Worm (Caenorhabditis elegans): ENCODE measurements around the gene T01G5.7.
"Not testable (repeated sequence)": the region's sequence is repeated elsewhere in the genome, so short reads cannot be mapped to it uniquely, and the experiment has no call there.

The T01G5.7 gene

ce11 chrV:15119517-15119916 lies 7.8 kb downstream of the T01G5.7 start, which contains the start of gene flor-1:
Gene flor-1, minus strand, starts transcription at chrV:15119617.
- TF ChIP-seq F22D6.2 (tag; optimal IDR thresholded peaks at IDR 0.05) (no peak), Y79H2A.3 (GFP tag; conservative IDR thresholded peaks at IDR 0.05) (no peak), snpc-1.3 (tag; optimal IDR thresholded peaks at IDR 0.05; ENCODE audit: insufficient read depth) (no peak), ekl-4 (GFP tag; IDR thresholded peaks at IDR 0.05) (no peak), attf-3 (GFP tag; conservative IDR thresholded peaks at IDR 0.05) (no peak), Y53G8AR.9 (GFP tag; conservative IDR thresholded peaks at IDR 0.05) (no peak), bed-2 (GFP tag; IDR thresholded peaks at IDR 0.05) (no peak), pha-4 (tag; optimal IDR thresholded peaks at IDR 0.05) (no peak), egl-44 (GFP tag; IDR thresholded peaks at IDR 0.05) (no peak), sptf-2 (GFP tag; optimal IDR thresholded peaks at IDR 0.05) (no peak), K12H6.12 (tag; optimal IDR thresholded peaks at IDR 0.05) (no peak), lin-40 (tag; optimal IDR thresholded peaks at IDR 0.05) (no peak)

DNA sequence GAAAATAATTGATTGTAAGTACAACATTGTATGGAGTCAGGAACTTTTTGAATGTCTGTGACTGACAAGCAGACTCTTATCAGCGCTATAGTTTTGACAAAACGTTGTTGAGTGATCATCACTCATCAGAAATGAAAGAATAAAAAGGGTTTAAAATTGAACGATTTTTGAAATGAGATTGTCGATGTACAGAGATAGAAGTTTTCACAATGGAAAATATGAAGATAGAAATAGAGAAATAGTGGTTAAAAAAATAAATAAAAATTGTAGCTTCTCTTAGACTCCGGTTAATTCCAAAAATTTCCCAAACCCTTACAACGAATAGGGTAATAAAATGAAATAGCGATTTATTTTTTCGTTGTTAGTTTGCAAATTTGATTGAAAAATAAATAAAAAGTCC lies 13.4 kb downstream of the T01G5.7 start, which contains the start of gene ugt-30:
Gene ugt-30, minus strand, starts transcription at position 101 of the 400 bp plus-strand sequence.
- TF ChIP-seq F55B11.4 (tag; optimal IDR thresholded peaks at IDR 0.05; ENCODE audit: borderline replicate concordance, insufficient read depth); lsy-27 (tag; optimal IDR thresholded peaks at IDR 0.05; ENCODE audit: borderline replicate concordance, insufficient read depth); Y79H2A.3 (GFP tag; conservative IDR thresholded peaks at IDR 0.05): not testable (repeated sequence)

DNA sequence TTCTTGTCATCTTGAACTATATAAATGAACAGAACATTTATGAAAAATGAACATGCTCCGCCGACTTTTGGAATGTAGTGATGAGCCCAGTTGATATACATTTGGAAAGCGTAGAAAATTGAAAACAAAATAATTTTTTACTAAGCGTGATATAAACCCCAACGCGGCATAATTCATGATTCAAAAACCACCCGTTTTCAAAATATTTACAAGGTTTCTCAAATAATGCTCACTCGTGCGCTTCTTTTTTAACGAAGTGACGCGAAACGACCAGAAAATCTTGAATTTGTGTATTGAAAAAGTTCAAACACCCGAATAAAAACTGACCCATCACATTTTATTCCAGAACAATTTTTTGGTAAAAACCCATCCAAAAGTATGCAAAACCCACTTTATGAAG lies 15.7 kb downstream of the T01G5.7 start, which contains the start of gene srj-27:
Gene srj-27, minus strand, starts transcription at position 101 of the 400 bp plus-strand sequence.
- TF ChIP-seq snpc-4 (GFP tag; optimal IDR thresholded peaks at IDR 0.05) (no peak), snpc-4 (tag; optimal IDR thresholded peaks at IDR 0.05) (no peak), hmg-20 (GFP tag; IDR thresholded peaks at IDR 0.05) (no peak)

- no peak for TF ChIP-seq K12H6.12 (tag; optimal IDR thresholded peaks at IDR 0.05)
- no peak for TF ChIP-seq rec-8 (tag; optimal IDR thresholded peaks at IDR 0.05)
- no peak for TF ChIP-seq nfya-1 (tag; optimal IDR thresholded peaks at IDR 0.05; ENCODE audit: borderline replicate concordance, insufficient read depth)
- no peak for TF ChIP-seq lsl-1 (GFP tag; optimal IDR thresholded peaks at IDR 0.05)
- TF ChIP-seq ceh-100 (GFP tag; IDR thresholded peaks at IDR 0.05): no peak
- no peak for TF ChIP-seq B0336.3 (GFP tag; IDR thresholded peaks at IDR 0.05)
- no peak for TF ChIP-seq B0035.1 (tag; optimal IDR thresholded peaks at IDR 0.05)
- no peak for TF ChIP-seq ZK185.1 (tag; optimal IDR thresholded peaks at IDR 0.05; ENCODE audit: poor library complexity, severe bottlenecking)
- no peak for TF ChIP-seq let-526 (GFP tag; IDR thresholded peaks at IDR 0.05)
- TF ChIP-seq die-1 (tag; optimal IDR thresholded peaks at IDR 0.05): no peak
- TF ChIP-seq rcor-1 (GFP tag; IDR thresholded peaks at IDR 0.05): no peak
- no peak for TF ChIP-seq Y95B8A.8 (GFP tag; IDR thresholded peaks at IDR 0.05)
- no peak for TF ChIP-seq ekl-4 (GFP tag; IDR thresholded peaks at IDR 0.05)
- TF ChIP-seq C17E4.6 (GFP tag; IDR thresholded peaks at IDR 0.05): no peak
- TF ChIP-seq lsy-27 (tag; optimal IDR thresholded peaks at IDR 0.05; ENCODE audit: borderline replicate concordance, insufficient read depth): no peak
- TF ChIP-seq somi-1 (GFP tag; optimal IDR thresholded peaks at IDR 0.05): no peak
- no peak for TF ChIP-seq hsf-1 (GFP tag; IDR thresholded peaks at IDR 0.05)
- no peak for TF ChIP-seq B0019.2 (GFP tag; conservative IDR thresholded peaks at IDR 0.05)
- TF ChIP-seq nhr-27 (tag; optimal IDR thresholded peaks at IDR 0.05): no peak
Observed at ce11 chrV:15127955-15128354, 16.2 kb downstream of the T01G5.7 start, which contains the start of gene srr-7. Gene srr-7, plus strand, starts transcription at chrV:15128255.
